Fruit fly (Drosophila melanogaster) whole organism, pupa: ENCODE measurements around the gene CG43063.

Experiments used
- CG10348 ChIP-seq: fragments of 200-800 bp; sonication (Bioruptor generic); IDR thresholded peaks from 2 replicates; pipeline ENCODE4 v1.3.6; 2022; ENCODE audit warnings: missing biosample characterization, missing genetic modification characterization
- CG12605 ChIP-seq: fragments of 200-800 bp; sonication (Bioruptor generic); IDR thresholded peaks from 2 replicates; pipeline ENCODE4 v1.3.6; 2022; ENCODE audit warnings: missing biosample characterization, missing genetic modification characterization
- CG13204 ChIP-seq: fragments of 200-800 bp; sonication (Bioruptor generic); optimal IDR thresholded peaks from 2 replicates; lab custom pipeline; 2018; ENCODE audit warnings: missing biosample characterization, mild to moderate bottlenecking, missing genetic modification characterization, moderate library complexity
- CG14655 ChIP-seq: fragments of 200-800 bp; sonication (Bioruptor generic); optimal IDR thresholded peaks from 3 replicates; lab custom pipeline; 2017; ENCODE audit warnings: mild to moderate bottlenecking, missing biosample characterization, missing genetic modification reagents, missing genetic modification characterization
- CG15710 ChIP-seq: fragments of 200-800 bp; sonication (Bioruptor generic); optimal IDR thresholded peaks from 2 replicates; lab custom pipeline; 2018; ENCODE audit warnings: missing biosample characterization, mild to moderate bottlenecking, missing genetic modification characterization, moderate library complexity
- CG17806 ChIP-seq: fragments of 200-800 bp; sonication (Bioruptor generic); optimal IDR thresholded peaks from 2 replicates; lab custom pipeline; 2018; ENCODE audit warnings: missing biosample characterization, mild to moderate bottlenecking, missing genetic modification characterization, moderate library complexity
- CG32121 ChIP-seq: fragments of 200-800 bp; sonication (Bioruptor generic); IDR thresholded peaks from 2 replicates; pipeline ENCODE4 v1.3.6; 2022; ENCODE audit warnings: missing biosample characterization, missing genetic modification characterization
- CG34367 ChIP-seq: fragments of 200-800 bp; sonication (Bioruptor generic); optimal IDR thresholded peaks from 2 replicates; lab custom pipeline; 2018; ENCODE audit warnings: missing biosample characterization, mild to moderate bottlenecking, missing genetic modification characterization
- CG4496 ChIP-seq: fragments of 200-800 bp; sonication (Bioruptor generic); IDR thresholded peaks from 3 replicates; pipeline ENCODE4 v1.3.6; 2022; ENCODE audit warnings: missing biosample characterization, missing genetic modification characterization
- CG8159 ChIP-seq: fragments of 200-800 bp; sonication (Bioruptor generic); optimal IDR thresholded peaks from 3 replicates; lab custom pipeline; 2018; ENCODE audit warnings: missing biosample characterization, mild to moderate bottlenecking, missing genetic modification characterization, moderate library complexity
- CG8301 ChIP-seq: fragments of 200-800 bp; sonication (Bioruptor generic); optimal IDR thresholded peaks from 2 replicates; lab custom pipeline; 2018; ENCODE audit warnings: missing biosample characterization, mild to moderate bottlenecking, missing genetic modification characterization
- CG9948 ChIP-seq: fragments of 200-800 bp; sonication (Bioruptor generic); optimal IDR thresholded peaks from 2 replicates; lab custom pipeline; 2018; ENCODE audit warnings: missing biosample characterization, mild to moderate bottlenecking, missing genetic modification characterization, moderate library complexity
- D1 ChIP-seq: fragments of 200-800 bp; sonication (Bioruptor generic); optimal IDR thresholded peaks from 2 replicates; lab custom pipeline; 2018; ENCODE audit warnings: missing biosample characterization, mild to moderate bottlenecking, missing genetic modification characterization, moderate library complexity
- EcR ChIP-seq: fragments of 200-800 bp; sonication (Bioruptor generic); optimal IDR thresholded peaks from 3 replicates; lab custom pipeline; 2019; ENCODE audit warnings: missing biosample characterization, missing genetic modification characterization, mild to moderate bottlenecking, moderate library complexity, missing genetic modification reagents
- Ets98B ChIP-seq: fragments of 200-800 bp; sonication (Bioruptor generic); IDR thresholded peaks from 2 replicates; pipeline ENCODE4 v1.3.6; 2022; ENCODE audit warnings: missing biosample characterization, missing genetic modification characterization
- Pif1A ChIP-seq: fragments of 200-800 bp; sonication (Bioruptor generic); optimal IDR thresholded peaks from 3 replicates; lab custom pipeline; 2016; ENCODE audit warnings: missing biosample characterization, missing genetic modification characterization
- Pif1B ChIP-seq: fragments of 200-800 bp; sonication (Bioruptor generic); optimal IDR thresholded peaks from 3 replicates; lab custom pipeline; 2016; ENCODE audit warnings: missing biosample characterization, missing genetic modification characterization
- Snoo ChIP-seq: fragments of 200-800 bp; sonication (Bioruptor generic); optimal IDR thresholded peaks from 3 replicates; lab custom pipeline; 2017; ENCODE audit warnings: missing biosample characterization, mild to moderate bottlenecking, missing genetic modification characterization, inconsistent platforms
- fd96Ca ChIP-seq: fragments of 200-800 bp; sonication (Bioruptor generic); IDR thresholded peaks from 3 replicates; pipeline ENCODE4 v1.3.6; 2022; ENCODE audit warnings: missing biosample characterization, missing genetic modification characterization
- gl ChIP-seq: fragments of 200-800 bp; sonication (Bioruptor generic); optimal IDR thresholded peaks from 2 replicates; lab custom pipeline; 2018; ENCODE audit warnings: missing biosample characterization, mild to moderate bottlenecking, missing genetic modification characterization
- rn ChIP-seq: fragments of 200-800 bp; sonication (Bioruptor generic); IDR thresholded peaks from 2 replicates; pipeline ENCODE4 v1.3.6; 2022; ENCODE audit warnings: missing biosample characterization, missing genetic modification characterization

Gene CG43063

dm6 chr3R:13063746-13064592, 22.1 kb upstream of the CG43063 start:
- TF ChIP-seq Pif1A (GFP tag; lab: Kevin White, UChicago) (no peak), fd96Ca (GFP tag; lab: Robert Waterston, UW) (peak; percentile 40; the same call in 1 of the 3 replicates), CG32121 (GFP tag; lab: Robert Waterston, UW) (no peak)

dm6 chr3R:13065180-13065757, 20.8 kb upstream of the CG43063 start:
- TF ChIP-seq CG8301 (tag; lab: Kevin White, UChicago), result no peak
- TF ChIP-seq CG12605 (GFP tag; lab: Robert Waterston, UW), result no peak
- no peak for TF ChIP-seq Pif1B (GFP tag; lab: Kevin White, UChicago)

dm6 chr3R:13068022-13068421, 18.0 kb upstream of the CG43063 start:
- TF ChIP-seq D1 (tag; lab: Kevin White, UChicago), result no peak
- TF ChIP-seq Pif1A (GFP tag; lab: Kevin White, UChicago), result peak; percentile 38
- TF ChIP-seq Snoo (tag; lab: Kevin White, UChicago), result peak; percentile 36

dm6 chr3R:13070011-13070619, 15.9 kb upstream of the CG43063 start:
- TF ChIP-seq fd96Ca (GFP tag; lab: Robert Waterston, UW), result no peak
- no peak for TF ChIP-seq Snoo (tag; lab: Kevin White, UChicago)
- TF ChIP-seq gl, result no peak
- TF ChIP-seq CG12605 (GFP tag; lab: Robert Waterston, UW), result no peak
- TF ChIP-seq CG32121 (GFP tag; lab: Robert Waterston, UW), result no peak
- TF ChIP-seq Ets98B (GFP tag; lab: Robert Waterston, UW), result no peak
- no peak for TF ChIP-seq CG14655 (GFP tag; lab: Kevin White, UChicago)
- no peak for TF ChIP-seq rn
- no peak for TF ChIP-seq CG17806
- TF ChIP-seq CG9948 (tag; lab: Kevin White, UChicago), result no peak
- no peak for TF ChIP-seq Pif1B (GFP tag; lab: Kevin White, UChicago)
- TF ChIP-seq CG13204 (GFP tag; lab: Kevin White, UChicago), result no peak
- TF ChIP-seq D1 (tag; lab: Kevin White, UChicago), result no peak
- no peak for TF ChIP-seq EcR (GFP tag; lab: Kevin White, UChicago)

dm6 chr3R:13072052-13072451, 14.0 kb upstream of the CG43063 start:
- no peak for TF ChIP-seq CG32121 (GFP tag; lab: Robert Waterston, UW)
- no peak for TF ChIP-seq Ets98B (GFP tag; lab: Robert Waterston, UW)
- no peak for TF ChIP-seq CG14655 (GFP tag; lab: Kevin White, UChicago)
- no peak for TF ChIP-seq Pif1B (GFP tag; lab: Kevin White, UChicago)
- no peak for TF ChIP-seq rn
- TF ChIP-seq Pif1A (GFP tag; lab: Kevin White, UChicago), result no peak
- no peak for TF ChIP-seq CG9948 (tag; lab: Kevin White, UChicago)
- no peak for TF ChIP-seq gl
- no peak for TF ChIP-seq D1 (tag; lab: Kevin White, UChicago)
- TF ChIP-seq CG34367 (tag; lab: Kevin White, UChicago), result no peak
- TF ChIP-seq fd96Ca (GFP tag; lab: Robert Waterston, UW), result no peak
- no peak for TF ChIP-seq CG13204 (GFP tag; lab: Kevin White, UChicago)
- no peak for TF ChIP-seq CG10348
- TF ChIP-seq CG17806, result no peak
- TF ChIP-seq CG15710 (tag; lab: Kevin White, UChicago), result no peak
- TF ChIP-seq Snoo (tag; lab: Kevin White, UChicago), result no peak
- no peak for TF ChIP-seq CG12605 (GFP tag; lab: Robert Waterston, UW)
- no peak for TF ChIP-seq CG4496
- TF ChIP-seq CG8301 (tag; lab: Kevin White, UChicago), result no peak

dm6 chr3R:13073174-13073573, 12.8 kb upstream of the CG43063 start:
- no peak for TF ChIP-seq Pif1B (GFP tag; lab: Kevin White, UChicago)
- no peak for TF ChIP-seq rn
- no peak for TF ChIP-seq CG13204 (GFP tag; lab: Kevin White, UChicago)
- no peak for TF ChIP-seq gl
- no peak for TF ChIP-seq CG12605 (GFP tag; lab: Robert Waterston, UW)
- no peak for TF ChIP-seq CG8301 (tag; lab: Kevin White, UChicago)
- no peak for TF ChIP-seq CG34367 (tag; lab: Kevin White, UChicago)
- no peak for TF ChIP-seq CG9948 (tag; lab: Kevin White, UChicago)
- TF ChIP-seq CG14655 (GFP tag; lab: Kevin White, UChicago), result no peak
- no peak for TF ChIP-seq D1 (tag; lab: Kevin White, UChicago)
- no peak for TF ChIP-seq CG17806
- no peak for TF ChIP-seq Snoo (tag; lab: Kevin White, UChicago)
- no peak for TF ChIP-seq Ets98B (GFP tag; lab: Robert Waterston, UW)
- TF ChIP-seq CG10348, result no peak
- no peak for TF ChIP-seq Pif1A (GFP tag; lab: Kevin White, UChicago)
- no peak for TF ChIP-seq CG32121 (GFP tag; lab: Robert Waterston, UW)
- no peak for TF ChIP-seq EcR (GFP tag; lab: Kevin White, UChicago)
- no peak for TF ChIP-seq CG8159 (tag; lab: Kevin White, UChicago)
- no peak for TF ChIP-seq CG4496
